Fruit fly (Drosophila melanogaster) whole organism, embryonic: ENCODE data around the gene SPH93.

Experiments
- Atf6 ChIP-seq: fragments of 200-800 bp; sonication (Bioruptor generic); IDR thresholded peaks from 2 replicates; pipeline ENCODE4 v1.3.6; 2022; ENCODE audit warnings: missing biosample characterization, missing genetic modification characterization
- Awh ChIP-seq: fragments of 200-800 bp; sonication (Bioruptor generic); IDR thresholded peaks from 2 replicates; pipeline ENCODE4, ENCODE4 v1.3.6; 2022; ENCODE audit warnings: missing biosample characterization, missing genetic modification characterization
- B-H1 ChIP-seq: fragments of 200-800 bp; sonication (Bioruptor generic); IDR thresholded peaks from 3 replicates; pipeline ENCODE4 v1.3.6; 2022; ENCODE audit warnings: missing biosample characterization, missing genetic modification characterization
- CG10431 ChIP-seq: fragments of 200-800 bp; sonication (Bioruptor generic); optimal IDR thresholded peaks from 3 replicates; lab custom pipeline; 2018; ENCODE audit warnings: missing biosample characterization, mild to moderate bottlenecking, missing genetic modification characterization
- CG11456 ChIP-seq: fragments of 200-800 bp; sonication (Bioruptor generic); IDR thresholded peaks from 3 replicates; pipeline ENCODE4 v1.3.6; 2022; ENCODE audit warnings: missing biosample characterization, missing genetic modification characterization
- CG11696 ChIP-seq: fragments of 200-800 bp; sonication (Bioruptor generic); IDR thresholded peaks from 2 replicates; pipeline ENCODE4 v1.3.6; 2022; ENCODE audit warnings: missing biosample characterization, missing genetic modification characterization
- CG12659 ChIP-seq: fragments of 200-800 bp; sonication (Bioruptor generic); optimal IDR thresholded peaks from 3 replicates; lab custom pipeline; 2017; ENCODE audit warnings: mild to moderate bottlenecking, missing biosample characterization, missing genetic modification reagents, missing genetic modification characterization
- CG13287 ChIP-seq: fragments of 200-800 bp; sonication (Bioruptor generic); IDR thresholded peaks from 2 replicates; pipeline ENCODE4 v1.3.6; 2022; ENCODE audit warnings: missing biosample characterization, missing genetic modification characterization; ENCODE audit not compliant: partially characterized antibody
- CG17912 ChIP-seq: fragments of 200-800 bp; sonication (Bioruptor generic); optimal IDR thresholded peaks from 2 replicates; lab custom pipeline; 2018; ENCODE audit warnings: missing biosample characterization, mild to moderate bottlenecking, missing genetic modification characterization
- CG18262 ChIP-seq: fragments of 200-800 bp; optimal IDR thresholded peaks from 3 replicates; lab custom pipeline; 2019; ENCODE audit warnings: missing biosample characterization, mild to moderate bottlenecking, missing genetic modification characterization, moderate library complexity
- CG1832 ChIP-seq: fragments of 200-800 bp; sonication (Bioruptor generic); optimal IDR thresholded peaks from 2 replicates; lab custom pipeline; 2017; ENCODE audit warnings: missing biosample characterization, mild to moderate bottlenecking, missing genetic modification characterization, inconsistent platforms
- CG18599 ChIP-seq: fragments of 200-800 bp; sonication (Bioruptor generic); optimal IDR thresholded peaks from 3 replicates; lab custom pipeline; 2017; ENCODE audit warnings: missing biosample characterization, missing genetic modification characterization, mild to moderate bottlenecking, moderate library complexity, missing genetic modification reagents
- CG2199 ChIP-seq: fragments of 200-800 bp; sonication (Bioruptor generic); IDR thresholded peaks from 3 replicates; pipeline ENCODE4 v1.3.6; 2022; ENCODE audit warnings: missing biosample characterization, missing genetic modification characterization
- CG3163 ChIP-seq: fragments of 200-800 bp; sonication (Bioruptor generic); optimal IDR thresholded peaks from 3 replicates; lab custom pipeline; 2016; ENCODE audit warnings: missing biosample characterization, missing genetic modification characterization
- CG34224 ChIP-seq: fragments of 200-800 bp; sonication (Bioruptor generic); IDR thresholded peaks from 3 replicates; pipeline ENCODE4 v1.3.6; 2022; ENCODE audit warnings: missing biosample characterization, missing genetic modification characterization; ENCODE audit not compliant: partially characterized antibody
- CG34376 ChIP-seq: fragments of 200-800 bp; sonication (Bioruptor generic); optimal IDR thresholded peaks from 2 replicates; lab custom pipeline; 2018; ENCODE audit warnings: missing biosample characterization, mild to moderate bottlenecking, missing genetic modification characterization
- CG4424 ChIP-seq: fragments of 200-800 bp; sonication (Bioruptor generic); optimal IDR thresholded peaks from 3 replicates; lab custom pipeline; 2016; ENCODE audit warnings: missing biosample characterization, missing genetic modification characterization
- CG6175 ChIP-seq: fragments of 200-800 bp; sonication (Bioruptor generic); IDR thresholded peaks from 3 replicates; pipeline ENCODE4 v1.3.6; 2022; ENCODE audit warnings: missing biosample characterization, missing genetic modification characterization
- CG7928 ChIP-seq: fragments of 200-800 bp; sonication (Bioruptor generic); optimal IDR thresholded peaks from 2 replicates; lab custom pipeline; 2017; ENCODE audit warnings: missing biosample characterization, mild to moderate bottlenecking, missing genetic modification characterization
- D19B ChIP-seq: fragments of 200-800 bp; sonication (Bioruptor generic); optimal IDR thresholded peaks from 2 replicates; lab custom pipeline; 2017; ENCODE audit warnings: missing biosample characterization, mild to moderate bottlenecking, missing genetic modification characterization
- Dp ChIP-seq: fragments of 200-800 bp; sonication (Bioruptor generic); optimal IDR thresholded peaks from 2 replicates; lab custom pipeline; 2018; ENCODE audit warnings: missing biosample characterization, mild to moderate bottlenecking, missing genetic modification characterization, moderate library complexity
- ERR ChIP-seq: fragments of 200-800 bp; sonication (Bioruptor generic); optimal IDR thresholded peaks from 2 replicates; lab custom pipeline; 2016; ENCODE audit warnings: missing biosample characterization, missing genetic modification characterization
- Eip74EF ChIP-seq, 2 experiments: fragments of 200-800 bp in 1 of 2; fragments of >200 bp in 1 of 2; sonication (Bioruptor generic) in 1 of 2; optimal IDR thresholded peaks; 2 replicates each; lab custom pipeline; 2017 to 2019; ENCODE audit warnings: missing biosample characterization in 2 of 2, missing genetic modification characterization in 2 of 2, mild to moderate bottlenecking in 1 of 2, moderate library complexity in 1 of 2
- Hr51 ChIP-seq, 2 experiments: fragments of 200-800 bp; sonication (Bioruptor generic); optimal IDR thresholded peaks; 2 replicates in 1 of 2; 3 replicates in 1 of 2; lab custom pipeline; 2016 to 2018; ENCODE audit warnings: missing biosample characterization in 2 of 2, missing genetic modification characterization in 2 of 2, mild to moderate bottlenecking in 1 of 2, moderate library complexity in 1 of 2
- Hr78 ChIP-seq, 2 experiments: fragments of 200-800 bp in 1 of 2; fragments of >200 bp in 1 of 2; sonication (Bioruptor generic) in 1 of 2; optimal IDR thresholded peaks; 2 replicates each; lab custom pipeline; 2017 to 2019; ENCODE audit warnings: missing biosample characterization in 2 of 2, missing genetic modification characterization in 2 of 2, mild to moderate bottlenecking in 1 of 2, moderate library complexity in 1 of 2
- Meics ChIP-seq: fragments of 200-800 bp; sonication (Bioruptor generic); optimal IDR thresholded peaks from 2 replicates; lab custom pipeline; 2017; ENCODE audit warnings: missing biosample characterization, mild to moderate bottlenecking, missing genetic modification characterization
- Myb ChIP-seq: fragments of 200-800 bp; sonication (Bioruptor generic); optimal IDR thresholded peaks from 2 replicates; lab custom pipeline; 2016; ENCODE audit warnings: missing biosample characterization, missing genetic modification characterization
- NFAT ChIP-seq: fragments of 200-800 bp; sonication (Bioruptor generic); IDR thresholded peaks from 2 replicates; pipeline ENCODE4 v1.3.6; 2022; ENCODE audit warnings: missing biosample characterization, missing genetic modification characterization
- Ptx1 ChIP-seq: fragments of 200-800 bp; sonication (Bioruptor generic); IDR thresholded peaks from 2 replicates; pipeline ENCODE4 v1.3.6; 2022; ENCODE audit warnings: missing biosample characterization, missing genetic modification characterization
- Stat92E ChIP-seq, 3 experiments: fragments of >200 bp in 2 of 3; fragments of 200-800 bp in 1 of 3; sonication (Bioruptor generic) in 1 of 3; optimal IDR thresholded peaks; 2 replicates each; lab custom pipeline; 2017 to 2019; ENCODE audit warnings: missing biosample characterization in 3 of 3, missing genetic modification characterization in 3 of 3, mild to moderate bottlenecking in 1 of 3, moderate library complexity in 1 of 3
- ara ChIP-seq: fragments of 200-800 bp; sonication (Bioruptor generic); IDR thresholded peaks from 2 replicates; pipeline ENCODE4 v1.3.6; 2022; ENCODE audit warnings: missing biosample characterization, missing genetic modification characterization
- ci ChIP-seq: fragments of 200-800 bp; sonication (Bioruptor generic); IDR thresholded peaks from 3 replicates; pipeline ENCODE4 v1.3.6; 2022; ENCODE audit warnings: missing biosample characterization, missing genetic modification characterization
- eve ChIP-seq, 2 experiments: fragments of >200 bp; optimal IDR thresholded peaks; 2 replicates each; lab custom pipeline; 2017; ENCODE audit warnings: missing biosample characterization in 2 of 2, missing genetic modification characterization in 2 of 2
- gem ChIP-seq: fragments of 200-800 bp; sonication (Bioruptor generic); optimal IDR thresholded peaks from 2 replicates; lab custom pipeline; 2019; ENCODE audit warnings: missing biosample characterization, mild to moderate bottlenecking, missing genetic modification characterization, moderate library complexity
- gfzf ChIP-seq: fragments of 200-800 bp; sonication (Bioruptor generic); optimal IDR thresholded peaks from 2 replicates; lab custom pipeline; 2016; ENCODE audit warnings: missing biosample characterization, mild to moderate bottlenecking, missing genetic modification characterization, moderate library complexity
- lab ChIP-seq: fragments of 200-800 bp; sonication (Bioruptor generic); optimal IDR thresholded peaks from 3 replicates; lab custom pipeline; 2017; ENCODE audit warnings: missing biosample characterization, missing genetic modification characterization, mild to moderate bottlenecking, moderate library complexity, missing genetic modification reagents
- nau ChIP-seq: fragments of 200-800 bp; sonication (Bioruptor generic); optimal IDR thresholded peaks from 3 replicates; lab custom pipeline; 2017; ENCODE audit warnings: missing biosample characterization, mild to moderate bottlenecking, missing genetic modification characterization, missing genetic modification reagents
- nmo ChIP-seq: fragments of 200-800 bp; sonication (Bioruptor generic); optimal IDR thresholded peaks from 2 replicates; lab custom pipeline; 2018; ENCODE audit warnings: missing biosample characterization, mild to moderate bottlenecking, missing genetic modification characterization, moderate library complexity
- pzg ChIP-seq: fragments of 200-800 bp; sonication (Bioruptor generic); optimal IDR thresholded peaks from 3 replicates; lab custom pipeline; 2018; ENCODE audit warnings: missing biosample characterization, mild to moderate bottlenecking, missing genetic modification characterization, moderate library complexity
- repo ChIP-seq: fragments of 200-800 bp; sonication (Bioruptor generic); optimal IDR thresholded peaks from 2 replicates; lab custom pipeline; 2016; ENCODE audit warnings: missing biosample characterization, missing genetic modification characterization
- row ChIP-seq: fragments of 200-800 bp; sonication (Bioruptor generic); IDR thresholded peaks from 3 replicates; pipeline ENCODE4 v1.3.6; 2022; ENCODE audit warnings: missing biosample characterization, missing genetic modification characterization
- schlank ChIP-seq: fragments of 200-800 bp; sonication (Bioruptor generic); optimal IDR thresholded peaks from 2 replicates; lab custom pipeline; 2018; ENCODE audit warnings: missing biosample characterization, mild to moderate bottlenecking, missing genetic modification characterization
- sens ChIP-seq: fragments of 200-800 bp; sonication (Bioruptor generic); peaks from one replicate; lab custom pipeline; 2016; ENCODE audit warnings: missing biosample characterization, missing genetic modification characterization
- sim ChIP-seq: fragments of 200-800 bp; sonication (Bioruptor generic); IDR thresholded peaks from 2 replicates; pipeline ENCODE4 v1.3.6; 2022; ENCODE audit warnings: missing biosample characterization, missing genetic modification characterization
- so ChIP-seq: fragments of 200-800 bp; sonication (Bioruptor generic); IDR thresholded peaks from 3 replicates; pipeline ENCODE4 v1.3.6; 2022; ENCODE audit warnings: missing biosample characterization, missing genetic modification characterization
- sqz ChIP-seq: fragments of 200-800 bp; sonication (Bioruptor generic); optimal IDR thresholded peaks from 3 replicates; lab custom pipeline; 2018; ENCODE audit warnings: missing biosample characterization, mild to moderate bottlenecking, missing genetic modification characterization

SPH93 gene

DNA sequence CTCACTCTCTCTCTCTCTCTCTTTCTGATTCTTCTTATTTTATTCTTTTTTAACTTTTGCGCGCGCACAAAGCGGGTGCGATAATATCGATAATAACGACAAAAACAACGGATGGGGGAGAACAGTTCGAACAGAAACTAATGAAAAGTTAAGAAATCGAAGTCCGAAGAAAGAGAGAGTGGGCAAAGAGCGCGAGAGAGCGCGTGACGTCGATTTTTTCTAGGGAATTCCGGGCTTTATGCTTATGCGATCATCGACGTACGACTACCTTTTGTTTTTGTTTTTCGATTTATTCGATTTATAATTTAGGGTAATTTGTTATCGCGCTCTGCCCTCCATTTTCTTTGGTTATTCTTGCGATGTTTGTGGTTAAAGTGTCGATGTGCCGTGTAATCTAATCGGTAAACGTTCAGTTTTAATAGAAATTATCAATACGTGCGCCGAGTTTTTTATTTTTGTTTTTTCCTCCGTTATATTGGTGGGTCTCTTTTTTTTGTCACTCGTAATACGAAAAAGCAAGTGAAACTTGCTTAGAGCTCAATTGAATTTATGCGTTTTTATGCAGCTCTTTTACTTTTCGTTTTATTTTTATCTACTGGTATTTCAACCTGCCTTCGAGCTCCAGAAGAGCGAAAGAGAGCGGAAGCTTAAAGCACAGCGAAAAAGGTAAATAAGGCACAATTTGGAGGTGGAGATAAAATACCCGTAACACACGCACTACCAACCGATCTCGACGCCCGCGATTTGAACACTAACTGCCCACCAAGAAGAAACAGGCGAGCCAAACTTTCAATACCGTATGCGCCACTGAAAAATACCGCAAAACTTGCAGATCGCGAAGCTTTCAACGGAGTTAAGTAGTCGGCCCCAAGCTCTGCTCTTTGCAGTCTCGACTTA, 5.9 kb downstream of the SPH93 start, which contains the start of gene dl (continued):
- TF ChIP-seq nau (peak; percentile 23), CG7928 (GFP tag; lab: Kevin White, UChicago) (no peak), CG34224 (GFP tag; lab: Robert Waterston, UW) (peak; percentile 33; the same call in 1 of the 3 replicates), Eip74EF (GFP tag; optimal IDR thresholded peaks at IDR 0.05; lab: Kevin White, UChicago) (no peak), Ptx1 (GFP tag; lab: Robert Waterston, UW) (peak; percentile 20; the same call in 1 of the 2 replicates), nmo (no peak), NFAT (peak; percentile 46; the same call in 1 of the 2 replicates), Myb (peak; percentile 66), Dp (peak; percentile 27), Hr51 (GFP tag; optimal IDR thresholded peaks at IDR 0.05; lab: Kevin White, UChicago) (no peak), gfzf (GFP tag; lab: Kevin White, UChicago) (peak; percentile 10), repo (GFP tag; lab: Kevin White, UChicago) (peak; percentile 5), CG18599 (GFP tag; lab: Kevin White, UChicago) (peak; percentile 2), pzg (GFP tag; lab: Kevin White, UChicago) (peak; percentile 3), lab (GFP tag; lab: Kevin White, UChicago) (peak; percentile 40), sim (GFP tag; lab: Robert Waterston, UW) (no peak), Meics (GFP tag; lab: Kevin White, UChicago) (peak; percentile 6), CG1832 (GFP tag; lab: Kevin White, UChicago) (no peak), D19B (GFP tag; lab: Kevin White, UChicago) (peak; percentile 84), CG3163 (peak; percentile 90), Atf6 (0 out of 2 replicates have a peak, but pooled peaks have one; percentile 22), CG13287 (peak; percentile 38; the same call in 1 of the 2 replicates), CG17912 (no peak), Hr78 (GFP tag; optimal IDR thresholded peaks at IDR 0.05; lab: Kevin White, UChicago) (no peak), so (GFP tag; lab: Robert Waterston, UW) (no peak; the same call in 2 of the 3 replicates), ci (peak; percentile 53; the same call in 2 of the 3 replicates), CG18262 (peak; percentile 5), CG2199 (GFP tag; lab: Robert Waterston, UW) (peak; percentile 13; the same call in 1 of the 3 replicates), CG12659 (GFP tag; lab: Kevin White, UChicago) (peak; percentile 6), gem (tag; lab: Kevin White, UChicago) (peak; percentile 18), CG10431 (GFP tag; lab: Kevin White, UChicago) (no peak), Stat92E (GFP tag; optimal IDR thresholded peaks at IDR 0.05; lab: Kevin White, UChicago) (no peak), sens (GFP tag; lab: Kevin White, UChicago) (peak; percentile 80), ERR (GFP tag; lab: Kevin White, UChicago) (peak; percentile 1), Awh (GFP tag; lab: Robert Waterston, UW) (0 out of 2 replicates have a peak, but pooled peaks have one; percentile 7), ara (GFP tag; lab: Robert Waterston, UW) (0 out of 2 replicates have a peak, but pooled peaks have one; percentile 13), CG34376 (GFP tag; lab: Kevin White, UChicago) (peak; percentile 46), row (GFP tag; lab: Robert Waterston, UW) (peak; percentile 55; the same call in 2 of the 3 replicates), CG6175 (0 out of 3 replicates have a peak, but pooled peaks have one; percentile 53), CG11696 (GFP tag; lab: Robert Waterston, UW) (0 out of 2 replicates have a peak, but pooled peaks have one; percentile 30), CG4424 (GFP tag; lab: Kevin White, UChicago) (peak; percentile 11), schlank (tag; lab: Kevin White, UChicago) (peak; percentile 12), CG11456 (0 out of 3 replicates have a peak, but pooled peaks have one; percentile 7), sqz (GFP tag; lab: Kevin White, UChicago) (peak; percentile 10), B-H1 (GFP tag; lab: Robert Waterston, UW) (no peak), eve (GFP tag; optimal IDR thresholded peaks at IDR 0.05; lab: Kevin White, UChicago) (peak in 1 of 2 experiments; percentile 83)
